Worm (Caenorhabditis elegans) whole organism, young adult: ENCODE results near the gene F20B6.9.

Experiments
- B0336.3 ChIP-seq: fragments of 200-800 bp; sonication (Bioruptor generic); IDR thresholded peaks from 2 replicates; pipeline ENCODE4 v1.3.6; 2022; ENCODE audit warnings: missing genetic modification characterization, missing compliant biosample characterization
- C06A6.2 ChIP-seq: fragments of 200-800 bp; sonication (Bioruptor generic); conservative IDR thresholded peaks from 2 replicates; pipeline ENCODE4 v1.3.6; 2022; ENCODE audit warnings: missing genetic modification characterization, missing compliant biosample characterization
- F22D6.2 ChIP-seq: sonication (generic microtip); optimal IDR thresholded peaks from 2 replicates; lab custom pipeline; 2016; ENCODE audit warnings: mild to moderate bottlenecking, missing genetic modification characterization, missing compliant biosample characterization
- F49E8.2 ChIP-seq: sonication (generic microtip); optimal IDR thresholded peaks from 3 replicates; lab custom pipeline; 2017; ENCODE audit warnings: missing genetic modification characterization, mild to moderate bottlenecking, missing compliant biosample characterization, antibody characterized with exemption, moderate library complexity; ENCODE audit not compliant: insufficient read depth
- F57A8.1 ChIP-seq: fragments of 200-800 bp; sonication (Bioruptor generic); optimal IDR thresholded peaks from 2 replicates; lab custom pipeline; 2018; ENCODE audit warnings: mild to moderate bottlenecking, missing genetic modification characterization, moderate library complexity, missing compliant biosample characterization
- F57C9.4 ChIP-seq: sonication (generic microtip); optimal IDR thresholded peaks from 2 replicates; lab custom pipeline; 2017; ENCODE audit warnings: mild to moderate bottlenecking, missing genetic modification characterization, missing compliant biosample characterization
- Y53G8AR.9 ChIP-seq: fragments of 200-800 bp; sonication (Bioruptor generic); conservative IDR thresholded peaks from 2 replicates; pipeline ENCODE4 v1.3.6; 2022; ENCODE audit warnings: missing genetic modification reagents, missing genetic modification characterization, missing compliant biosample characterization
- Y95B8A.8 ChIP-seq: fragments of 200-800 bp; sonication (Bioruptor generic); IDR thresholded peaks from 2 replicates; pipeline ENCODE4 v1.3.6; 2022; ENCODE audit warnings: missing genetic modification reagents, missing genetic modification characterization, missing compliant biosample characterization
- ama-1 ChIP-seq, 3 experiments: fragments of 150-350 bp in 1 of 3; sonication (generic microtip) in 2 of 3; optimal IDR thresholded peaks; 2 replicates each; lab custom pipeline; 2014 to 2018; ENCODE audit warnings: missing biosample characterization in 2 of 3, missing genetic modification characterization in 2 of 3, missing genetic modification reagents in 2 of 3
- attf-3 ChIP-seq: fragments of 200-800 bp; sonication (Bioruptor generic); conservative IDR thresholded peaks from 2 replicates; pipeline ENCODE4 v1.3.6; 2022; ENCODE audit warnings: missing genetic modification reagents, missing genetic modification characterization, missing compliant biosample characterization
- cebp-1 ChIP-seq, 2 experiments: fragments of 200-800 bp in 1 of 2; sonication (Bioruptor generic) in 1 of 2; sonication (generic microtip) in 1 of 2; IDR thresholded peaks in 1 of 2; optimal IDR thresholded peaks in 1 of 2; 2 replicates each; pipeline versions ENCODE4 v1.3.6 to Lab custom; 2017 to 2022; ENCODE audit warnings: missing compliant biosample characterization in 2 of 2, missing genetic modification characterization in 2 of 2, mild to moderate bottlenecking in 1 of 2, missing genetic modification reagents in 1 of 2, moderate library complexity in 1 of 2
- ceh-27 ChIP-seq: fragments of 200-800 bp; sonication (Bioruptor generic); optimal IDR thresholded peaks from 2 replicates; lab custom pipeline; 2018; ENCODE audit warnings: mild to moderate bottlenecking, missing genetic modification characterization, moderate library complexity, missing compliant biosample characterization
- die-1 ChIP-seq: sonication (generic microtip); optimal IDR thresholded peaks from 2 replicates; lab custom pipeline; 2016; ENCODE audit warnings: missing genotype, mild to moderate bottlenecking, missing genetic modification characterization, missing compliant biosample characterization
- dox-1 ChIP-seq: fragments of 200-800 bp; sonication (Bioruptor generic); IDR thresholded peaks from 2 replicates; pipeline ENCODE4 v1.3.6; 2022; ENCODE audit warnings: missing genetic modification reagents, missing genetic modification characterization, missing compliant biosample characterization
- dpl-1 ChIP-seq: fragments of 150-350 bp; optimal IDR thresholded peaks from 2 replicates; lab custom pipeline; 2014; ENCODE audit warnings: missing biosample characterization, missing genetic modification reagents, missing genetic modification characterization
- efl-1 ChIP-seq: fragments of 150-350 bp; optimal IDR thresholded peaks from 2 replicates; lab custom pipeline; 2014; ENCODE audit warnings: missing biosample characterization, missing genetic modification reagents, missing genetic modification characterization
- egl-18 ChIP-seq: fragments of 200-800 bp; sonication (Bioruptor generic); IDR thresholded peaks from 2 replicates; pipeline ENCODE4 v1.3.6; 2022; ENCODE audit warnings: missing genetic modification reagents, missing genetic modification characterization, missing compliant biosample characterization
- egl-44 ChIP-seq: fragments of 200-800 bp; sonication (Bioruptor generic); IDR thresholded peaks from 2 replicates; pipeline ENCODE4 v1.3.6; 2022; ENCODE audit warnings: missing genetic modification reagents, missing genetic modification characterization, missing compliant biosample characterization
- egrh-3 ChIP-seq: fragments of 200-800 bp; sonication (Bioruptor generic); IDR thresholded peaks from 2 replicates; pipeline ENCODE4 v1.3.6; 2022; ENCODE audit warnings: missing genetic modification reagents, missing genetic modification characterization, missing compliant biosample characterization
- ets-4 ChIP-seq: fragments of 200-800 bp; sonication (Bioruptor generic); optimal IDR thresholded peaks from 2 replicates; lab custom pipeline; 2018; ENCODE audit warnings: mild to moderate bottlenecking, missing genetic modification characterization, missing compliant biosample characterization
- fkh-3 ChIP-seq: sonication (generic microtip); optimal IDR thresholded peaks from 2 replicates; lab custom pipeline; 2016; ENCODE audit warnings: mild to moderate bottlenecking, missing genetic modification characterization, missing compliant biosample characterization
- lin-40 ChIP-seq: sonication (generic microtip); optimal IDR thresholded peaks from 2 replicates; lab custom pipeline; 2016; ENCODE audit warnings: missing genetic modification characterization, mild to moderate bottlenecking, missing compliant biosample characterization, missing genotype, missing genetic modification reagents
- madf-8 ChIP-seq: fragments of 200-800 bp; sonication (Bioruptor generic); conservative IDR thresholded peaks from 2 replicates; pipeline ENCODE4 v1.3.6; 2022; ENCODE audit warnings: missing genetic modification reagents, missing genetic modification characterization, missing compliant biosample characterization
- mxl-1 ChIP-seq: sonication (generic microtip); optimal IDR thresholded peaks from 2 replicates; lab custom pipeline; 2016; ENCODE audit warnings: missing genetic modification characterization, missing compliant biosample characterization
- nfya-2 ChIP-seq: fragments of 200-800 bp; sonication (Bioruptor generic); IDR thresholded peaks from 2 replicates; pipeline ENCODE4 v1.3.6; 2022; ENCODE audit warnings: missing genetic modification reagents, missing genetic modification characterization, missing compliant biosample characterization
- nhr-80 ChIP-seq: sonication (generic microtip); optimal IDR thresholded peaks from 2 replicates; lab custom pipeline; 2016; ENCODE audit warnings: missing genetic modification characterization, missing compliant biosample characterization
- pha-4 ChIP-seq: fragments of 150-350 bp; sonication (generic microtip); optimal IDR thresholded peaks from 2 replicates; lab custom pipeline; 2014; ENCODE audit warnings: missing biosample characterization, missing genetic modification reagents, missing genetic modification characterization
- rcor-1 ChIP-seq: fragments of 200-800 bp; sonication (Bioruptor generic); IDR thresholded peaks from 2 replicates; pipeline ENCODE4 v1.3.6; 2022; ENCODE audit warnings: missing genetic modification reagents, missing genetic modification characterization, missing compliant biosample characterization
- rec-8 ChIP-seq, 2 experiments: sonication (generic microtip); optimal IDR thresholded peaks; 2 replicates each; lab custom pipeline; 2016; ENCODE audit warnings: mild to moderate bottlenecking in 2 of 2, missing genetic modification characterization in 2 of 2, missing genetic modification reagents in 2 of 2, missing genotype in 2 of 2, missing biosample characterization in 1 of 2, missing compliant biosample characterization in 1 of 2, moderate library complexity in 1 of 2
- rpc-1 ChIP-seq, 2 experiments: fragments of 150-350 bp in 1 of 2; sonication (generic microtip) in 1 of 2; optimal IDR thresholded peaks; 2 replicates each; lab custom pipeline; 2014 to 2018; ENCODE audit warnings: missing biosample characterization in 1 of 2, missing genetic modification characterization in 1 of 2, missing genetic modification reagents in 1 of 2, missing genotype in 1 of 2
- sdz-38 ChIP-seq: sonication (generic microtip); optimal IDR thresholded peaks from 2 replicates; lab custom pipeline; 2016; ENCODE audit warnings: missing genotype, missing genetic modification characterization, missing compliant biosample characterization
- snpc-1.1 ChIP-seq: sonication (generic microtip); optimal IDR thresholded peaks from 2 replicates; lab custom pipeline; 2017; ENCODE audit warnings: missing genetic modification characterization, mild to moderate bottlenecking, missing compliant biosample characterization, antibody characterized with exemption, moderate library complexity, missing genotype, missing genetic modification reagents; ENCODE audit not compliant: insufficient read depth
- somi-1 ChIP-seq: fragments of 200-800 bp; sonication (Bioruptor generic); optimal IDR thresholded peaks from 2 replicates; lab custom pipeline; 2018; ENCODE audit warnings: mild to moderate bottlenecking, missing genetic modification characterization, missing compliant biosample characterization
- tlf-1 ChIP-seq: fragments of 200-800 bp; sonication (Bioruptor generic); optimal IDR thresholded peaks from 2 replicates; lab custom pipeline; 2018; ENCODE audit warnings: mild to moderate bottlenecking, missing genetic modification characterization, missing compliant biosample characterization
- unc-130 ChIP-seq: sonication (generic microtip); optimal IDR thresholded peaks from 2 replicates; lab custom pipeline; 2016; ENCODE audit warnings: missing genetic modification reagents, missing genetic modification characterization, missing compliant biosample characterization
- zim-3 ChIP-seq: sonication (generic microtip); optimal IDR thresholded peaks from 2 replicates; lab custom pipeline; 2017; ENCODE audit warnings: mild to moderate bottlenecking, missing genetic modification characterization, moderate library complexity, missing compliant biosample characterization
- ztf-22 ChIP-seq: fragments of 200-800 bp; sonication (Bioruptor generic); optimal IDR thresholded peaks from 2 replicates; lab custom pipeline; 2018; ENCODE audit warnings: mild to moderate bottlenecking, missing genetic modification characterization, moderate library complexity, missing compliant biosample characterization
- ztf-25 ChIP-seq: fragments of 200-800 bp; sonication (Bioruptor generic); IDR thresholded peaks from 2 replicates; pipeline ENCODE4 v1.3.6; 2022; ENCODE audit warnings: missing genetic modification reagents, missing genetic modification characterization, missing compliant biosample characterization

Gene F20B6.9

DNA sequence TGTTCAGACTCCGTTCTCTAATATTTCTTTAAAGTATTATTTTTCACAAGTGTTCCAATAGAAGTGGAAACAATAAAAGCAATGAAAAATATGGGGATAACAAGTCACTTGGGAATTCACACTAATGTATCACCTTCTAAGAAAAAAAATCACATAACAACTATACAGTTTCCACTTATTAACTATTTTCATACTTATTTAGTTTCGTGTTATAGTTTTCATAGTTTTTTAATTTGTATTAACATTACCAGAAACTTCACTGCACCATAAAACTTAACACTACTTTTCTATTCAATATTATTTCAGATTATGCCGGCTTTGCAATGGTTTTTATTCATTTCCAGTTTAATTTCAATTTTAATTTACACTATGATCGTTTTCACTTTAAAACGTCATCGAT is 44.8 kb upstream of the F20B6.9 start, which contains the start of gene srv-5 (continued):
- no peak for TF ChIP-seq ceh-27 (GFP tag; lab: Kevin White, UChicago)
- TF ChIP-seq mxl-1 (tag; lab: Kevin White, UChicago), result no peak

DNA sequence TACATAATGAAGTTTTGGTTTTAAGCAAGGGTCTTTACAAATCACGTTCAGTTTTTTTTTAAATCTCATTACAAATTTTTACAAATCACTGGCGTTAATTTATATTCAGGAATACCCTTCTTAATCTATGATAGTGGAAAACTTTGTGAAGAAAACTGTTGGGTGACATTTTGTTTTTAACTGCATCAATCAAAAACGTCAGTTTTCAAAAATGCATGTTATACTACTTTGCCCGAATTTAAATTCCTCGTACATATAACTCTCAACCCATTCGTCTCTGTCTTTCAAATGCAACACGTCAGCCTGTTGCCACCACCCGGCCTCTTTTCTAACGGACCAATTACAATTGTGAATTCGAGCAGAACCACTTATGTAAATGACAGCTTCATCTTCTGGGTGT is 41.7 kb upstream of the F20B6.9 start, which contains the start of gene hlh-13:
TSS of gene hlh-13 (plus strand) at position 301 of the 400 bp plus-strand sequence.
- no peak for TF ChIP-seq somi-1
- no peak for TF ChIP-seq nhr-80 (tag; lab: Kevin White, UChicago)
- no peak for TF ChIP-seq ama-1 (optimal IDR thresholded peaks at IDR 0.05; lab: Kevin White, UChicago)
- no peak for TF ChIP-seq ama-1 (GFP tag; optimal IDR thresholded peaks at IDR 0.05; lab: Kevin White, UChicago)
- no peak for TF ChIP-seq B0336.3 (GFP tag; lab: Robert Waterston, UW)
- no peak for TF ChIP-seq dox-1 (GFP tag; lab: Robert Waterston, UW)
- no peak for TF ChIP-seq dpl-1 (GFP tag; lab: Kevin White, UChicago)
- TF ChIP-seq ztf-22 (GFP tag; lab: Kevin White, UChicago), result no peak

DNA sequence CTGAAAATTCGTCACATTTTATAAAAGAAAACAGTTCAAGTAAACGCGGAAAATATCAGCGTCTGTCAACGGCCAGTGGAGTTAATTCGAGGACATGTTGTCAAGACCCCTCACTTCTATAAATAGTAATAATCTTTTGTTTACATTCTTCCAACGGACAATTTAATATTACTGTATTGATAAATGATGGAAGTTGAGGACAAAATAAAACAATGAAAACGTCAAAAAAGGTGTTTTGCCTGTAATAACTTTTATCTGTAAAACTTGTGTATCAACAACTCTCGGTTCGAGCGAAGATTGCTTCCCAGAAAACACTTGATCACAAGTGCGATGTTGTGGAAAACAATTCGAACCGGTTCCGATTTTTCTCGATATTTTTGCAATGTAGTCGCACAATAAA is 41.1 kb upstream of the F20B6.9 start:
- TF ChIP-seq tlf-1, result no peak
- no peak for TF ChIP-seq F57C9.4 (tag; lab: Kevin White, UChicago)
- no peak for TF ChIP-seq zim-3
- peak; percentile 10 for TF ChIP-seq nhr-80 (tag; lab: Kevin White, UChicago)
- TF ChIP-seq ets-4 (GFP tag; lab: Kevin White, UChicago), result no peak
- TF ChIP-seq unc-130 (GFP tag; lab: Kevin White, UChicago), result no peak
- no peak for TF ChIP-seq snpc-1.1 (tag; lab: Kevin White, UChicago)
- TF ChIP-seq, all 124 proteins: peak for 1

DNA sequence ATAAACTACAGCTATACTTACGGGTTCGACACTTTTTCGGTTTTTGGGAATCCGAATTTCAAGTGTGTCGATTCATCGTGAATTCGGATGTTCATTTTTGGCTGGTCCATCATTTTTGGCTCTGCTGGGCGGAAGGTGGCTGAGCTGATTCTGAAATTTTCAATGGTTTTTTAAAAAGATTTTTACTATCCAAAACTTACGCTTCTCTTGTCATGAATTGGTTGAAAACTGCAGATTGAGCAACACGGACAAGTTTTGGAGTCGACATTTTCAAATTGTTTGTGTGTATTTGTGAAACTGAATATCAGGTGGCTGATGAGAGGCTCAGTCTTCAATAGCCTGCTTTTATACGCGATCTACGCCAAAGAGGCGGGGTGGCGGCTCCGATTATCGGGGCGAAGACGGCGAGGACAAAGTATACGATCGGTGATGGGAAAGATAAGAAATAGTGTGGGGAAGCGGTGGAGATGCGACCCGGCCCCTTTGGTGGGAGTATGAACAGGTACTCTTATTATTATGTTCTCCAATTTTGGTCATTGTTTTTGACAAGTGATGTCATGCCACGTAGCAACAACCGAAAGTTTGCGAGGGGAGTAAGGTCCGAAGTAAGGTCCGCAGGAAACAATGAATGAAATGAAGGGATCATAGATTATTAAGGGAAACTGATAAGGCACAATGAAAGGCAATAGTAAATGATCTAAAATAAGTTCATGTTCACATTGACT is 39.7 kb upstream of the F20B6.9 start, which contains the start of gene F48D6.4:
TSS of gene F48D6.4 (minus strand) at position 346 of the 725 bp plus-strand sequence.
- no peak for TF ChIP-seq Y53G8AR.9 (GFP tag; lab: Robert Waterston, UW)
- TF ChIP-seq egrh-3 (GFP tag; lab: Robert Waterston, UW), result no peak
- TF ChIP-seq tlf-1, result peak; percentile 17
- TF ChIP-seq somi-1, result no peak
- no peak for TF ChIP-seq C06A6.2
- no peak for TF ChIP-seq lin-40 (tag; lab: Kevin White, UChicago)
- TF ChIP-seq nhr-80 (tag; lab: Kevin White, UChicago), result peak; percentile 66
- 0 out of 2 replicates have a peak, but pooled peaks have one; percentile 2 for TF ChIP-seq B0336.3 (GFP tag; lab: Robert Waterston, UW)

DNA sequence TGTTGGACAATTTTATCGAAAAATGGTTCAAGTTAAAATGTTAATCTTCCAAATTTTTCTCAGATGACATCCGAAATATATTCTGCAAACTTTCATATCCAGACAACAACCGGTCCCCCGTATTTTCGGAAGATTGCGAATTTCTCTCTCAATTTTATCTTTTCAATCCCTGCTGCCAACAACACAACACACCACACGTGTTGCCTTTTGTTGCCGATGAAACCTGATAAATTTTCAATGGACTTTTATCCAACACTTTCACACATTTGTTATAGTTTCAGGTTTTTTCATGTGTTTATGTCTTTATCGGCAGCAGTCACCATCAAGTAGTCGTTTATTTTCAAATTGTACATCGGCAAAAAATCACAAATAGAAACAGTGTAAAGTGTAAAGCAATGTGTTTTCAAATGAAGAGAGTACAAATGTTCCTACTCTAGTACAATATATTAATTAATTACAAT is 39.0 kb upstream of the F20B6.9 start:
- TF ChIP-seq ztf-25 (GFP tag; lab: Robert Waterston, UW) (0 out of 2 replicates have a peak, but pooled peaks have one; percentile 15), attf-3 (GFP tag; lab: Robert Waterston, UW) (no peak), rec-8 (tag; optimal IDR thresholded peaks at IDR 0.05; lab: Kevin White, UChicago) (no peak), efl-1 (GFP tag; lab: Kevin White, UChicago) (no peak), nfya-2 (GFP tag; lab: Robert Waterston, UW) (no peak), Y95B8A.8 (no peak), egl-18 (no peak), F49E8.2 (tag; lab: Kevin White, UChicago) (no peak), nhr-80 (tag; lab: Kevin White, UChicago) (peak; percentile 53), sdz-38 (tag; lab: Kevin White, UChicago) (no peak), egl-44 (GFP tag; lab: Robert Waterston, UW) (no peak), die-1 (tag; lab: Kevin White, UChicago) (no peak), F22D6.2 (tag; lab: Kevin White, UChicago) (no peak), rcor-1 (no peak), lin-40 (tag; lab: Kevin White, UChicago) (peak; percentile 40), rpc-1 (optimal IDR thresholded peaks at IDR 0.05; lab: Kevin White, UChicago) (no peak), rpc-1 (tag; optimal IDR thresholded peaks at IDR 0.05; lab: Kevin White, UChicago) (no peak), madf-8 (GFP tag; lab: Robert Waterston, UW) (no peak), F57A8.1 (GFP tag; lab: Kevin White, UChicago) (no peak), fkh-3 (tag; lab: Kevin White, UChicago) (no peak), cebp-1 (GFP tag; IDR thresholded peaks at IDR 0.05; lab: Robert Waterston, UW) (no peak), cebp-1 (tag; optimal IDR thresholded peaks at IDR 0.05; lab: Kevin White, UChicago) (peak; percentile 57), pha-4 (tag; lab: Kevin White, UChicago) (no peak), Y53G8AR.9 (GFP tag; lab: Robert Waterston, UW) (0 out of 2 replicates have a peak, but pooled peaks have one; percentile 56)
